Worm (Caenorhabditis elegans) whole organism, mixed stage, embryonic: ENCODE measurements around the gene rsp-5.

Experiments
- M03D4.4 ChIP-seq: sonication (generic microtip); optimal IDR thresholded peaks from 2 replicates; lab custom pipeline; 2017; ENCODE audit warnings: mild to moderate bottlenecking, missing genetic modification characterization, missing compliant biosample characterization
- blmp-1 ChIP-seq: fragments of 150-350 bp; optimal IDR thresholded peaks from 2 replicates; lab custom pipeline; 2014; ENCODE audit warnings: missing biosample characterization, missing genetic modification characterization
- ceh-39 ChIP-seq: fragments of 150-350 bp; optimal IDR thresholded peaks from 2 replicates; lab custom pipeline; 2014; ENCODE audit warnings: missing biosample characterization, missing genetic modification characterization
- ceh-43 ChIP-seq: fragments of 200-800 bp; sonication (Bioruptor generic); optimal IDR thresholded peaks from 2 replicates; lab custom pipeline; 2018; ENCODE audit warnings: mild to moderate bottlenecking, missing genetic modification characterization, moderate library complexity, missing compliant biosample characterization
- ceh-83 ChIP-seq: fragments of 200-800 bp; sonication (Bioruptor generic); optimal IDR thresholded peaks from 2 replicates; lab custom pipeline; 2018; ENCODE audit warnings: mild to moderate bottlenecking, missing genetic modification characterization, missing compliant biosample characterization
- cnd-1 ChIP-seq: fragments of 200-800 bp; sonication (Bioruptor generic); optimal IDR thresholded peaks from 2 replicates; lab custom pipeline; 2018; ENCODE audit warnings: mild to moderate bottlenecking, missing genetic modification characterization, missing compliant biosample characterization
- elt-1 ChIP-seq: sonication (generic microtip); optimal IDR thresholded peaks from 2 replicates; lab custom pipeline; 2017; ENCODE audit warnings: missing genetic modification characterization, mild to moderate bottlenecking, missing compliant biosample characterization, antibody characterized with exemption, moderate library complexity, borderline replicate concordance; ENCODE audit not compliant: insufficient read depth
- flh-1 ChIP-seq: fragments of 200-800 bp; sonication (Bioruptor generic); optimal IDR thresholded peaks from 2 replicates; lab custom pipeline; 2018; ENCODE audit warnings: mild to moderate bottlenecking, missing genetic modification characterization, moderate library complexity, missing compliant biosample characterization
- ham-2 ChIP-seq: fragments of 200-800 bp; sonication (Bioruptor generic); optimal IDR thresholded peaks from 2 replicates; lab custom pipeline; 2018; ENCODE audit warnings: mild to moderate bottlenecking, missing genetic modification characterization, missing compliant biosample characterization
- hlh-1 ChIP-seq: fragments of 150-350 bp; optimal IDR thresholded peaks from 2 replicates; lab custom pipeline; 2014; ENCODE audit warnings: missing biosample characterization, missing genetic modification reagents, missing genetic modification characterization
- lin-13 ChIP-seq: fragments of 150-350 bp; optimal IDR thresholded peaks from 2 replicates; lab custom pipeline; 2014; ENCODE audit warnings: missing biosample characterization, missing genetic modification characterization
- lin-32 ChIP-seq: fragments of 200-800 bp; sonication (Bioruptor generic); optimal IDR thresholded peaks from 2 replicates; lab custom pipeline; 2018; ENCODE audit warnings: mild to moderate bottlenecking, missing genetic modification characterization, missing compliant biosample characterization
- lsy-2 ChIP-seq: fragments of 150-350 bp; optimal IDR thresholded peaks from 2 replicates; lab custom pipeline; 2014; ENCODE audit warnings: missing biosample characterization, missing genetic modification characterization
- mab-5 ChIP-seq: fragments of 150-350 bp; optimal IDR thresholded peaks from 2 replicates; lab custom pipeline; 2014; ENCODE audit warnings: missing biosample characterization, missing genetic modification characterization
- mep-1 ChIP-seq: fragments of 150-350 bp; optimal IDR thresholded peaks from 2 replicates; lab custom pipeline; 2017; ENCODE audit warnings: missing biosample characterization, missing genetic modification reagents, missing genetic modification characterization, inconsistent platforms
- mls-2 ChIP-seq: sonication (generic microtip); optimal IDR thresholded peaks from 2 replicates; lab custom pipeline; 2016; ENCODE audit warnings: mild to moderate bottlenecking, missing genetic modification characterization, moderate library complexity, missing compliant biosample characterization
- nhr-12 ChIP-seq: fragments of 150-350 bp; optimal IDR thresholded peaks from 2 replicates; lab custom pipeline; 2014; ENCODE audit warnings: missing biosample characterization, missing genetic modification characterization
- nhr-2 ChIP-seq: fragments of 150-350 bp; optimal IDR thresholded peaks from 2 replicates; lab custom pipeline; 2014; ENCODE audit warnings: missing biosample characterization, missing genetic modification characterization
- nhr-237 ChIP-seq: fragments of 150-350 bp; optimal IDR thresholded peaks from 2 replicates; lab custom pipeline; 2014; ENCODE audit warnings: missing biosample characterization, missing genetic modification characterization
- pha-4 ChIP-seq: fragments of 150-350 bp; optimal IDR thresholded peaks from 2 replicates; lab custom pipeline; 2018; ENCODE audit warnings: missing biosample characterization, missing genetic modification reagents, missing genetic modification characterization
- sem-2 ChIP-seq: fragments of 200-800 bp; sonication (Bioruptor generic); optimal IDR thresholded peaks from 2 replicates; lab custom pipeline; 2018; ENCODE audit warnings: mild to moderate bottlenecking, missing genetic modification characterization, missing compliant biosample characterization
- snpc-4 ChIP-seq: fragments of 150-350 bp; optimal IDR thresholded peaks from 2 replicates; lab custom pipeline; 2014; ENCODE audit warnings: missing biosample characterization, missing genetic modification characterization
- sptf-1 ChIP-seq: sonication (generic microtip); optimal IDR thresholded peaks from 2 replicates; lab custom pipeline; 2017; ENCODE audit warnings: mild to moderate bottlenecking, missing genetic modification characterization, moderate library complexity, missing compliant biosample characterization
- tbx-8 ChIP-seq: fragments of 200-800 bp; sonication (Bioruptor generic); optimal IDR thresholded peaks from 2 replicates; lab custom pipeline; 2018; ENCODE audit warnings: mild to moderate bottlenecking, missing genetic modification characterization, moderate library complexity, missing compliant biosample characterization
- unc-120 ChIP-seq: sonication (generic microtip); optimal IDR thresholded peaks from 2 replicates; lab custom pipeline; 2017; ENCODE audit warnings: missing genetic modification characterization, missing compliant biosample characterization; ENCODE audit not compliant: poor library complexity, severe bottlenecking
- unc-39 ChIP-seq: fragments of 150-350 bp; optimal IDR thresholded peaks from 2 replicates; lab custom pipeline; 2014; ENCODE audit warnings: missing biosample characterization, missing genetic modification characterization
- unc-62 ChIP-seq: fragments of 150-350 bp; optimal IDR thresholded peaks from 2 replicates; lab custom pipeline; 2014; ENCODE audit warnings: missing biosample characterization, missing genetic modification reagents, missing genetic modification characterization
- zip-8 ChIP-seq: fragments of 150-350 bp; optimal IDR thresholded peaks from 2 replicates; lab custom pipeline; 2014; ENCODE audit warnings: missing biosample characterization, missing genetic modification characterization
- ztf-11 ChIP-seq: fragments of 150-350 bp; optimal IDR thresholded peaks from 2 replicates; lab custom pipeline; 2014; ENCODE audit warnings: missing biosample characterization, missing genetic modification characterization

The rsp-5 gene

ce11 chrII:6489711-6490184 is at the start of gene rsp-5, which contains the start of gene snr-3:
Gene rsp-5, plus strand, starts transcription at chrII:6490165.
Gene snr-3, minus strand, starts transcription at chrII:6489761.
- TF ChIP-seq mep-1 (tag; lab: Kevin White, UChicago) (peak; percentile 83), hlh-1 (tag; lab: Kevin White, UChicago) (peak; percentile 36), lsy-2 (tag; lab: Kevin White, UChicago) (peak; percentile 97), nhr-237 (tag; lab: Kevin White, UChicago) (peak; percentile 56), sem-2 (GFP tag; lab: Kevin White, UChicago) (no peak), lin-13 (peak; percentile 55), pha-4 (tag; lab: Kevin White, UChicago) (peak; percentile 66), ceh-39 (tag; lab: Kevin White, UChicago) (peak; percentile 8), ceh-83 (GFP tag; lab: Kevin White, UChicago) (no peak), M03D4.4 (no peak)

DNA sequence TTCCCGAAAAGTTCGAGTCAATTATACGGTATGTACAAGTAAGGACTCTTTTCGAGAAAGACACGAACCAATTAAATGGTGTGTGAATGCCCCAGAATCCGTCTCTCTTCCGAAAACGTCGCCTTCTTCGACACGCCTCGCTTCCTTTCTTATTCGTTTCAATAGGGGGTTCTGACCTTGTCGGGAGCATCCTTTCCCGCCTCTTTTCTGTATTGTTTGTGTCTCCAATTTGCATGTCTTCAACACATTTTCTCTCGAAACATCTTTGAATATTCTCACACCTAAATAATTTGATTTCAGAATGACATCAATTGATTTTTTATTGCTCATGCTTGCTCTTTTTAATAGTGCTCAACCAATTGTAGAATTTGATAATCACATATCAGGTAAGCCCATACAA is 48.8 kb upstream of the rsp-5 start, which contains the start of gene cutl-16:
cutl-16 (plus strand) TSS at position 301 of the 400 bp plus-strand sequence.
- TF ChIP-seq mls-2 (tag; lab: Kevin White, UChicago) (peak; percentile 23), sptf-1 (tag; lab: Kevin White, UChicago) (peak; percentile 22), ham-2 (GFP tag; lab: Kevin White, UChicago) (peak; percentile 8), ceh-39 (tag; lab: Kevin White, UChicago) (no peak), unc-39 (no peak), sem-2 (GFP tag; lab: Kevin White, UChicago) (no peak), M03D4.4 (no peak)

DNA sequence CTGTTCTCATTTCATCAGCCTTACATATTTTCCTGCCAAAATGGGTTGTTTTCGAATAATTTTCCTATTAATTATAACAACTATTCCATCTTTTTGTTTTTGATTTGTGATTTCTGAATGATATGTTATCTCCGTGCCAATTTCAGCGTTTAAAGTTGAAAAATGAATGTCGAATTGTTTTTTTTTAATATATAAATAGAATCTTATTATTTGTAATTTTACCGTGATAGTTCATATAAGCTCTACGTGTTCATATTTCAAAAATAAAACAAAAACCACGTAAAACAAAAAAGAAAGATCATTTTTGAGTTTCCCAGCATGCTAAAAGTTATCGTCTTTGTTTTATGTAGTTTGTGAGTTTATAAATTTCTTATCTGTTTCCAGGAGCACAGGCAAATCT is 46.3 kb upstream of the rsp-5 start, which contains the start of gene K06A1.2:
K06A1.2 (plus strand) TSS at position 301 of the 400 bp plus-strand sequence.
- TF ChIP-seq flh-1 = no peak

DNA sequence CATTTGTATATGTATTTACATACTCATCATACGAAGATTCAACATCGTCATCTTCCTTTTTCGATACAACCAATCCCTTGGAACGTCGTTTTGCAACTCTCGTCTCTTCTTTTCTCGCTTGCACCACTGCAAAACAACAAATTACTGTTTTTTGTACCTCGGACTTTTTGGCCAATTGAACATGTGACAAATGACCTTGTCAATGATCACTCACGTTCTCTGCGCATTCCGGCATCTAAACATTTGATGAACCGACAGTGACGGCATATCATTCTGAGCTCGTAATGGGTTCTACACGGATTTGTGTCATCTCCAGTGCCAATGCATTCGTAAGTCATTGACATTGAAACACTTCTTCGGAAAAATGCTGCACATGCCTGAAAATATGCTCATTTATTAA is 41.8 kb upstream of the rsp-5 start:
- no peak for TF ChIP-seq cnd-1 (tag; lab: Kevin White, UChicago)
- TF ChIP-seq elt-1 (tag; lab: Kevin White, UChicago) = no peak
- no peak for TF ChIP-seq unc-120 (tag; lab: Kevin White, UChicago)
- no peak for TF ChIP-seq lin-13
- no peak for TF ChIP-seq nhr-237 (tag; lab: Kevin White, UChicago)
- no peak for TF ChIP-seq ham-2 (GFP tag; lab: Kevin White, UChicago)
- TF ChIP-seq M03D4.4 = no peak
- TF ChIP-seq ztf-11 (tag; lab: Kevin White, UChicago) = no peak
- no peak for TF ChIP-seq snpc-4 (tag; lab: Kevin White, UChicago)
- TF ChIP-seq ceh-43 (GFP tag; lab: Kevin White, UChicago) = no peak

DNA sequence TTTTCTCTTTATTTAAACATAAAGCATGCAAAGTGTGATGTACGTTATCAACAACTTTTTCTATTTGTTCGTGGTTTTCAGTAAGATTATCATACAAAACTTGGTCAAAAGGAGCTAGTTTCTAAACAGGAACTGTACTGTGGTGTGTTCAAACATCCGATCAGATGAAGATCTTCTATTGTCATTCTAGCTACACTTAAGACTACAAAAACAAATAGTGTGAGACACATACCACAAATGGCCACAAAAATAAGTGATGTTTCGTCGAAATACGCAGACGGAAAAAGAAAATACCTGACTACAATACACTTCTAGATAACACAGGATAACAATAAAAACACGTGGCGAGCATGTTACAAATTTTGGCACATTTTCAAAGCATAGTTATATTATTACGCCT is 41.3 kb upstream of the rsp-5 start:
- TF ChIP-seq sem-2 (GFP tag; lab: Kevin White, UChicago) = no peak
- no peak for TF ChIP-seq nhr-237 (tag; lab: Kevin White, UChicago)
- TF ChIP-seq tbx-8 = no peak
- TF ChIP-seq unc-62 (GFP tag; lab: Kevin White, UChicago) = no peak
- TF ChIP-seq ztf-11 (tag; lab: Kevin White, UChicago) = no peak
- TF ChIP-seq elt-1 (tag; lab: Kevin White, UChicago) = no peak
- TF ChIP-seq zip-8 = no peak
- TF ChIP-seq snpc-4 (tag; lab: Kevin White, UChicago) = no peak
- TF ChIP-seq cnd-1 (tag; lab: Kevin White, UChicago) = no peak
- no peak for TF ChIP-seq nhr-12 (tag; lab: Kevin White, UChicago)
- no peak for TF ChIP-seq mep-1 (tag; lab: Kevin White, UChicago)
- TF ChIP-seq ceh-83 (GFP tag; lab: Kevin White, UChicago) = no peak
- no peak for TF ChIP-seq unc-120 (tag; lab: Kevin White, UChicago)
- TF ChIP-seq blmp-1 (tag; lab: Kevin White, UChicago) = no peak
- TF ChIP-seq nhr-2 = no peak
- TF ChIP-seq mab-5 (tag; lab: Kevin White, UChicago) = no peak
- TF ChIP-seq ceh-39 (tag; lab: Kevin White, UChicago) = no peak
- TF ChIP-seq lin-32 (GFP tag; lab: Kevin White, UChicago) = no peak
- TF ChIP-seq M03D4.4 = no peak
